Worm (Caenorhabditis elegans) whole organism, late embryonic: Measurements from ENCODE around the gene F16B4.2.

ENCODE experiments used
- C38D4.7 ChIP-seq: fragments of 200-800 bp; sonication (Bioruptor generic); optimal IDR thresholded peaks from 2 replicates; lab custom pipeline; 2018; ENCODE audit warnings: mild to moderate bottlenecking, missing genetic modification characterization, moderate library complexity, missing compliant biosample characterization
- F13H6.1 ChIP-seq: sonication (generic microtip); optimal IDR thresholded peaks from 2 replicates; lab custom pipeline; 2016; ENCODE audit warnings: missing genetic modification characterization, missing compliant biosample characterization
- T23F11.4 ChIP-seq: fragments of 200-800 bp; sonication (Bioruptor generic); optimal IDR thresholded peaks from 2 replicates; lab custom pipeline; 2018; ENCODE audit warnings: mild to moderate bottlenecking, missing genetic modification characterization, missing compliant biosample characterization
- Y22D7AL.16 ChIP-seq: sonication (generic microtip); optimal IDR thresholded peaks from 2 replicates; lab custom pipeline; 2016; ENCODE audit warnings: missing genetic modification characterization, missing compliant biosample characterization
- ama-1 ChIP-seq: fragments of 150-350 bp; optimal IDR thresholded peaks from 2 replicates; lab custom pipeline; 2014
- ceh-14 ChIP-seq: sonication (generic microtip); optimal IDR thresholded peaks from 2 replicates; lab custom pipeline; 2016; ENCODE audit warnings: missing genotype, missing genetic modification characterization, missing compliant biosample characterization
- ceh-18 ChIP-seq: sonication (generic microtip); optimal IDR thresholded peaks from 2 replicates; lab custom pipeline; 2016; ENCODE audit warnings: missing genetic modification characterization, missing compliant biosample characterization
- ceh-19 ChIP-seq: fragments of 200-800 bp; sonication (Bioruptor generic); optimal IDR thresholded peaks from 2 replicates; lab custom pipeline; 2018; ENCODE audit warnings: mild to moderate bottlenecking, missing genetic modification characterization, missing compliant biosample characterization
- ceh-24 ChIP-seq: sonication (generic microtip); optimal IDR thresholded peaks from 2 replicates; lab custom pipeline; 2016; ENCODE audit warnings: mild to moderate bottlenecking, missing genetic modification characterization, missing compliant biosample characterization
- ceh-48 ChIP-seq: sonication (generic microtip); optimal IDR thresholded peaks from 2 replicates; lab custom pipeline; 2016; ENCODE audit warnings: missing genetic modification characterization, inconsistent platforms, missing compliant biosample characterization
- ceh-6 ChIP-seq: fragments of 200-800 bp; sonication (Bioruptor generic); optimal IDR thresholded peaks from 2 replicates; lab custom pipeline; 2018; ENCODE audit warnings: mild to moderate bottlenecking, missing genetic modification characterization, missing compliant biosample characterization
- che-1 ChIP-seq: sonication (generic microtip); optimal IDR thresholded peaks from 2 replicates; lab custom pipeline; 2016; ENCODE audit warnings: mild to moderate bottlenecking, missing genetic modification characterization, missing compliant biosample characterization
- dmd-4 ChIP-seq: sonication (generic microtip); optimal IDR thresholded peaks from 2 replicates; lab custom pipeline; 2016; ENCODE audit warnings: borderline replicate concordance, missing genetic modification characterization, missing compliant biosample characterization
- dve-1 ChIP-seq: sonication (generic microtip); optimal IDR thresholded peaks from 2 replicates; lab custom pipeline; 2017; ENCODE audit warnings: antibody characterized with exemption, mild to moderate bottlenecking, missing genetic modification characterization, missing compliant biosample characterization
- elt-2 ChIP-seq: sonication (generic microtip); optimal IDR thresholded peaks from 2 replicates; lab custom pipeline; 2016; ENCODE audit warnings: missing genetic modification reagents, missing genetic modification characterization, missing compliant biosample characterization
- eyg-1 ChIP-seq: sonication (generic microtip); optimal IDR thresholded peaks from 2 replicates; lab custom pipeline; 2016; ENCODE audit warnings: missing genotype, missing genetic modification characterization, missing compliant biosample characterization
- fkh-10 ChIP-seq: fragments of 150-350 bp; optimal IDR thresholded peaks from 2 replicates; lab custom pipeline; 2014; ENCODE audit warnings: missing biosample characterization, missing genetic modification reagents, missing genetic modification characterization
- fkh-6 ChIP-seq: sonication (generic microtip); optimal IDR thresholded peaks from 2 replicates; lab custom pipeline; 2016; ENCODE audit warnings: missing genetic modification characterization, missing compliant biosample characterization
- gmeb-2 ChIP-seq: sonication (generic microtip); optimal IDR thresholded peaks from 2 replicates; lab custom pipeline; 2016; ENCODE audit warnings: missing genetic modification characterization, inconsistent platforms, missing compliant biosample characterization
- hlh-15 ChIP-seq: sonication (generic microtip); optimal IDR thresholded peaks from 2 replicates; lab custom pipeline; 2016; ENCODE audit warnings: missing genetic modification characterization, missing compliant biosample characterization
- hlh-6 ChIP-seq: sonication (generic microtip); optimal IDR thresholded peaks from 2 replicates; lab custom pipeline; 2016; ENCODE audit warnings: missing genotype, missing genetic modification characterization, missing compliant biosample characterization
- hlh-8 ChIP-seq: sonication (generic microtip); optimal IDR thresholded peaks from 2 replicates; lab custom pipeline; 2016; ENCODE audit warnings: missing genotype, missing genetic modification characterization, missing compliant biosample characterization
- nfya-1 ChIP-seq: sonication (generic microtip); optimal IDR thresholded peaks from 2 replicates; lab custom pipeline; 2017; ENCODE audit warnings: missing genetic modification characterization, mild to moderate bottlenecking, missing compliant biosample characterization, antibody characterized with exemption, moderate library complexity
- nhr-11 ChIP-seq: fragments of 150-350 bp; optimal IDR thresholded peaks from 2 replicates; lab custom pipeline; 2014; ENCODE audit warnings: missing biosample characterization, missing genetic modification characterization
- pat-9 ChIP-seq: fragments of 200-800 bp; sonication (Bioruptor generic); optimal IDR thresholded peaks from 2 replicates; lab custom pipeline; 2018; ENCODE audit warnings: mild to moderate bottlenecking, missing genetic modification characterization, moderate library complexity, missing compliant biosample characterization
- pax-1 ChIP-seq: fragments of 150-350 bp; optimal IDR thresholded peaks from 2 replicates; lab custom pipeline; 2014; ENCODE audit warnings: missing biosample characterization, missing genetic modification characterization
- pha-2 ChIP-seq: sonication (generic microtip); optimal IDR thresholded peaks from 2 replicates; lab custom pipeline; 2017; ENCODE audit warnings: mild to moderate bottlenecking, missing genetic modification characterization, missing compliant biosample characterization
- pha-4 ChIP-seq: fragments of 150-350 bp; optimal IDR thresholded peaks from 2 replicates; lab custom pipeline; 2018; ENCODE audit warnings: missing biosample characterization, missing genetic modification reagents, missing genetic modification characterization
- pros-1 ChIP-seq: fragments of 150-350 bp; optimal IDR thresholded peaks from 2 replicates; lab custom pipeline; 2014; ENCODE audit warnings: missing biosample characterization, missing genetic modification reagents, missing genetic modification characterization
- ref-2 ChIP-seq: sonication (generic microtip); optimal IDR thresholded peaks from 2 replicates; lab custom pipeline; 2016; ENCODE audit warnings: missing genetic modification characterization, missing compliant biosample characterization
- sox-4 ChIP-seq: sonication (generic microtip); optimal IDR thresholded peaks from 2 replicates; lab custom pipeline; 2017; ENCODE audit warnings: mild to moderate bottlenecking, missing genetic modification characterization, inconsistent platforms, missing compliant biosample characterization
- tbx-2 ChIP-seq: sonication (generic microtip); optimal IDR thresholded peaks from 2 replicates; lab custom pipeline; 2016; ENCODE audit warnings: missing genetic modification characterization, missing compliant biosample characterization
- ttx-3 ChIP-seq: sonication (generic microtip); optimal IDR thresholded peaks from 2 replicates; lab custom pipeline; 2016; ENCODE audit warnings: missing genetic modification reagents, missing genetic modification characterization, missing compliant biosample characterization
- unc-3 ChIP-seq, 2 experiments: fragments of 200-800 bp in 1 of 2; sonication (Bioruptor generic) in 1 of 2; sonication (generic microtip) in 1 of 2; conservative IDR thresholded peaks in 1 of 2; optimal IDR thresholded peaks in 1 of 2; 2 replicates each; pipeline versions ENCODE4 v1.3.6 to Lab custom; 2016 to 2022; ENCODE audit warnings: missing compliant biosample characterization in 2 of 2, missing genetic modification characterization in 2 of 2, missing genetic modification reagents in 1 of 2
- unc-55 ChIP-seq: sonication (generic microtip); optimal IDR thresholded peaks from 2 replicates; lab custom pipeline; 2017; ENCODE audit warnings: missing biosample characterization, missing genetic modification reagents, missing genetic modification characterization
- zip-5 ChIP-seq: sonication (generic microtip); optimal IDR thresholded peaks from 2 replicates; lab custom pipeline; 2016; ENCODE audit warnings: missing genetic modification characterization, missing compliant biosample characterization
- ztf-16 ChIP-seq: sonication (generic microtip); optimal IDR thresholded peaks from 2 replicates; lab custom pipeline; 2017; ENCODE audit warnings: missing genetic modification characterization, missing compliant biosample characterization

The F16B4.2 gene

ce11 chrV:1620537-1620936, 19.7 kb downstream of the F16B4.2 start:
- no peak for TF ChIP-seq ceh-14 (tag; lab: Kevin White, UChicago)

ce11 chrV:1621494-1621893, 20.7 kb downstream of the F16B4.2 start, which contains the start of gene nhr-117:
Gene nhr-117, minus strand, starts transcription at chrV:1621520.
- TF ChIP-seq ceh-14 (tag; lab: Kevin White, UChicago) (no peak), pros-1 (tag; lab: Kevin White, UChicago) (no peak), ama-1 (lab: Kevin White, UChicago) (no peak), che-1 (tag; lab: Kevin White, UChicago) (no peak), dve-1 (no peak)
- TF ChIP-seq, all 69 proteins: peak for 0

ce11 chrV:1623429-1623828, 22.6 kb downstream of the F16B4.2 start:
- no peak for TF ChIP-seq ceh-24 (tag; lab: Kevin White, UChicago)
- no peak for TF ChIP-seq sox-4 (tag; lab: Kevin White, UChicago)
- TF ChIP-seq pax-1 (tag; lab: Kevin White, UChicago): no peak
- TF ChIP-seq ceh-48 (tag; lab: Kevin White, UChicago): no peak
- TF ChIP-seq hlh-6: no peak
- TF ChIP-seq pha-4 (tag; lab: Kevin White, UChicago): no peak
- TF ChIP-seq ztf-16 (tag; lab: Kevin White, UChicago): no peak
- no peak for TF ChIP-seq hlh-8 (tag; lab: Kevin White, UChicago)
- TF ChIP-seq ttx-3: no peak
- no peak for TF ChIP-seq dmd-4
- TF ChIP-seq gmeb-2 (tag; lab: Kevin White, UChicago): no peak
- TF ChIP-seq F13H6.1: no peak
- TF ChIP-seq pha-2 (tag; lab: Kevin White, UChicago): no peak

DNA sequence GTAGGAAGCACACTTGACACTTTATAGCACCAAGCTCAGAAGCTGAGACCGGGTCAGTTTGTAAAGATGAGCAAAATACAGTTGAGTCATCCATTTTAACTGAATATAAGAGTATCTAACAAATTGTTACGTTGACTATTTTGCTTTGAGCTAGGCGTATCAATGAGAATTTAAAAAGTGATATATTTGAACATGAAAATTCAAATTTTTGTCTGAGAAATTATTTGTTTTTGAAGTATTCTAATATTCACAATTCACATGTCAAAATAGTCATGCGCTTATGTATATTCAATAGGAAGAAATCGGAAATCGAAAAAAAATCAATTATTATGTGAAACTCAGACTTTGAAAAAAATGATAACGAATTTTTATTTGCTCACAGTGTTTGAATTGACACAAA, 23.5 kb downstream of the F16B4.2 start, which contains the start of gene nhr-110:
Gene nhr-110 (minus strand): TSS at position 101 of the 400 bp plus-strand sequence.
- TF ChIP-seq ceh-6 (GFP tag; lab: Kevin White, UChicago): no peak
- no peak for TF ChIP-seq fkh-10 (GFP tag; lab: Kevin White, UChicago)
- TF ChIP-seq ttx-3: no peak
- no peak for TF ChIP-seq nhr-11 (tag; lab: Kevin White, UChicago)
- TF ChIP-seq hlh-15 (tag; lab: Kevin White, UChicago): no peak
- no peak for TF ChIP-seq ama-1 (lab: Kevin White, UChicago)
- TF ChIP-seq, all 69 proteins: peak for 0

- TF ChIP-seq T23F11.4 (GFP tag; lab: Kevin White, UChicago) (no peak), elt-2 (no peak), pat-9 (tag; lab: Kevin White, UChicago) (no peak), gmeb-2 (tag; lab: Kevin White, UChicago) (no peak)
Observed at ce11 chrV:1626720-1627119, 25.9 kb downstream of the F16B4.2 start, which contains the start of gene nhr-237. Gene nhr-237, minus strand, starts transcription at chrV:1626820.

DNA sequence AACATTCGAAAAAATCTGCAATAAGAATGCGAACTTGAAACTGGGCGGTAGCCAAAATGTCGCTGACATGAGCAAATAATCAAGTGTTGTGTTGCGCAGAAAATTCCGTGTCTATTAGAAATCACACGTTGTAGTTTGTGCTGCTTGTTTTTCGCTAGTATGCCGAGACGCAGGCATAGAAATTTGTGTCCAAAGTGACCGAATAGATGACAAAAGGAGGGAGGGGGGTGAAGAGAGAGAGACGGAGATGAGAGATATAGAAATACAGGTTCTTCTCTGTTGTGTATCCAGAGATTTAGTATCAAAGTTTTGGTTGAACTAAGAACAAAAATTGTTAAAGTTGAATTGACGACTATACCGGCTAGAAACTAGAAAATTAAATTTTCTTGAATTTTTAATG, 26.4 kb downstream of the F16B4.2 start:
- peak; percentile 62 for TF ChIP-seq F13H6.1
- no peak for TF ChIP-seq zip-5 (tag; lab: Kevin White, UChicago)
- TF ChIP-seq ceh-18 (tag; lab: Kevin White, UChicago): peak; percentile 0
- TF ChIP-seq nfya-1 (tag; lab: Kevin White, UChicago): peak; percentile 25
- no peak for TF ChIP-seq Y22D7AL.16 (tag; lab: Kevin White, UChicago)
- TF ChIP-seq dve-1: peak; percentile 38
- peak; percentile 10 for TF ChIP-seq tbx-2 (tag; lab: Kevin White, UChicago)
- TF ChIP-seq, all 69 proteins: peak for 5

ce11 chrV:1629329-1629728, 28.5 kb downstream of the F16B4.2 start, which contains the start of gene nhr-238:
Gene nhr-238, minus strand, starts transcription at chrV:1629432.
- TF ChIP-seq unc-3 (GFP tag; conservative IDR thresholded peaks at IDR 0.05; lab: Robert Waterston, UW): no peak
- no peak for TF ChIP-seq unc-3 (tag; optimal IDR thresholded peaks at IDR 0.05; lab: Kevin White, UChicago)
- no peak for TF ChIP-seq ttx-3
- no peak for TF ChIP-seq ref-2 (tag; lab: Kevin White, UChicago)
- TF ChIP-seq unc-55 (GFP tag; lab: Kevin White, UChicago): no peak
- no peak for TF ChIP-seq fkh-6 (tag; lab: Kevin White, UChicago)
- TF ChIP-seq ceh-18 (tag; lab: Kevin White, UChicago): no peak
- TF ChIP-seq ceh-19: no peak
- TF ChIP-seq zip-5 (tag; lab: Kevin White, UChicago): no peak
- TF ChIP-seq C38D4.7: no peak
- TF ChIP-seq eyg-1 (tag; lab: Kevin White, UChicago): no peak
- TF ChIP-seq dve-1: no peak
- TF ChIP-seq ceh-14 (tag; lab: Kevin White, UChicago): no peak
- TF ChIP-seq, all 69 proteins: peak for 0
